Worm (Caenorhabditis elegans) whole organism, young adult: Measurements from ENCODE around the gene twk-11.

ENCODE experiments used
- B0019.2 ChIP-seq: fragments of 200-800 bp; sonication (Bioruptor generic); conservative IDR thresholded peaks from 2 replicates; pipeline ENCODE4 v1.3.6; 2022; ENCODE audit warnings: missing genetic modification reagents, missing genetic modification characterization, missing compliant biosample characterization
- F22D6.2 ChIP-seq: sonication (generic microtip); optimal IDR thresholded peaks from 2 replicates; lab custom pipeline; 2016; ENCODE audit warnings: mild to moderate bottlenecking, missing genetic modification characterization, missing compliant biosample characterization
- K11D2.4 ChIP-seq: fragments of 200-800 bp; sonication (Bioruptor generic); IDR thresholded peaks from 2 replicates; pipeline ENCODE4 v1.3.6; 2022; ENCODE audit warnings: missing genetic modification reagents, missing genetic modification characterization, missing compliant biosample characterization
- Y56A3A.18 ChIP-seq: fragments of 200-800 bp; sonication (Bioruptor generic); IDR thresholded peaks from 2 replicates; pipeline ENCODE4 v1.3.6; 2022; ENCODE audit warnings: missing genetic modification reagents, missing genetic modification characterization, missing compliant biosample characterization
- Y67H2A.10 ChIP-seq: fragments of 200-800 bp; sonication (Bioruptor generic); conservative IDR thresholded peaks from 2 replicates; pipeline ENCODE4 v1.3.6; 2022; ENCODE audit warnings: missing genetic modification reagents, missing genetic modification characterization, missing compliant biosample characterization
- ZK185.1 ChIP-seq: sonication (generic microtip); optimal IDR thresholded peaks from 2 replicates; lab custom pipeline; 2016; ENCODE audit warnings: mild to moderate bottlenecking, missing genetic modification characterization, missing compliant biosample characterization; ENCODE audit not compliant: poor library complexity, severe bottlenecking
- akir-1 ChIP-seq: fragments of 200-800 bp; sonication (Bioruptor generic); optimal IDR thresholded peaks from 2 replicates; lab custom pipeline; 2018; ENCODE audit warnings: mild to moderate bottlenecking, missing genetic modification characterization, moderate library complexity, missing compliant biosample characterization
- attf-3 ChIP-seq: fragments of 200-800 bp; sonication (Bioruptor generic); conservative IDR thresholded peaks from 2 replicates; pipeline ENCODE4 v1.3.6; 2022; ENCODE audit warnings: missing genetic modification reagents, missing genetic modification characterization, missing compliant biosample characterization
- cebp-2 ChIP-seq: fragments of 200-800 bp; sonication (Bioruptor generic); IDR thresholded peaks from 2 replicates; pipeline ENCODE4 v1.3.6; 2022; ENCODE audit warnings: missing genetic modification characterization, missing compliant biosample characterization
- ceh-27 ChIP-seq: fragments of 200-800 bp; sonication (Bioruptor generic); optimal IDR thresholded peaks from 2 replicates; lab custom pipeline; 2018; ENCODE audit warnings: mild to moderate bottlenecking, missing genetic modification characterization, moderate library complexity, missing compliant biosample characterization
- ceh-58 ChIP-seq: fragments of 200-800 bp; sonication (Bioruptor generic); IDR thresholded peaks from 2 replicates; pipeline ENCODE4 v1.3.6; 2022; ENCODE audit warnings: missing genetic modification characterization, missing compliant biosample characterization
- dpff-1 ChIP-seq: sonication (generic microtip); optimal IDR thresholded peaks from 2 replicates; lab custom pipeline; 2017; ENCODE audit warnings: mild to moderate bottlenecking, missing genetic modification characterization, missing compliant biosample characterization
- dpl-1 ChIP-seq: fragments of 150-350 bp; optimal IDR thresholded peaks from 2 replicates; lab custom pipeline; 2014; ENCODE audit warnings: missing biosample characterization, missing genetic modification reagents, missing genetic modification characterization
- egrh-3 ChIP-seq: fragments of 200-800 bp; sonication (Bioruptor generic); IDR thresholded peaks from 2 replicates; pipeline ENCODE4 v1.3.6; 2022; ENCODE audit warnings: missing genetic modification reagents, missing genetic modification characterization, missing compliant biosample characterization
- ets-4 ChIP-seq: fragments of 200-800 bp; sonication (Bioruptor generic); optimal IDR thresholded peaks from 2 replicates; lab custom pipeline; 2018; ENCODE audit warnings: mild to moderate bottlenecking, missing genetic modification characterization, missing compliant biosample characterization
- him-1 ChIP-seq: sonication (generic microtip); optimal IDR thresholded peaks from 2 replicates; lab custom pipeline; 2016; ENCODE audit warnings: missing genotype, missing genetic modification reagents, missing genetic modification characterization, missing compliant biosample characterization
- hrde-1 ChIP-seq: sonication (generic microtip); optimal IDR thresholded peaks from 2 replicates; lab custom pipeline; 2016; ENCODE audit warnings: missing genetic modification characterization, mild to moderate bottlenecking, missing compliant biosample characterization, moderate library complexity, missing genotype, missing genetic modification reagents, borderline replicate concordance
- lsy-27 ChIP-seq: sonication (generic microtip); optimal IDR thresholded peaks from 2 replicates; lab custom pipeline; 2017; ENCODE audit warnings: missing genetic modification characterization, mild to moderate bottlenecking, missing compliant biosample characterization, antibody characterized with exemption, missing genotype, borderline replicate concordance; ENCODE audit not compliant: insufficient read depth
- madf-10 ChIP-seq: sonication (generic microtip); optimal IDR thresholded peaks from 2 replicates; lab custom pipeline; 2016; ENCODE audit warnings: mild to moderate bottlenecking, missing genetic modification characterization, missing compliant biosample characterization
- madf-6 ChIP-seq: fragments of 200-800 bp; sonication (Bioruptor generic); IDR thresholded peaks from 2 replicates; pipeline ENCODE4 v1.3.6; 2022; ENCODE audit warnings: missing genetic modification reagents, missing genetic modification characterization, missing compliant biosample characterization
- madf-8 ChIP-seq: fragments of 200-800 bp; sonication (Bioruptor generic); conservative IDR thresholded peaks from 2 replicates; pipeline ENCODE4 v1.3.6; 2022; ENCODE audit warnings: missing genetic modification reagents, missing genetic modification characterization, missing compliant biosample characterization
- mel-28 ChIP-seq: sonication (generic microtip); optimal IDR thresholded peaks from 2 replicates; lab custom pipeline; 2016; ENCODE audit warnings: borderline replicate concordance, mild to moderate bottlenecking, missing genetic modification characterization, missing compliant biosample characterization
- nfyb-1 ChIP-seq: fragments of 200-800 bp; sonication (Bioruptor generic); IDR thresholded peaks from 2 replicates; pipeline ENCODE4 v1.3.6; 2022; ENCODE audit warnings: missing genetic modification reagents, missing genetic modification characterization, missing compliant biosample characterization
- nhr-90 ChIP-seq: sonication (generic microtip); optimal IDR thresholded peaks from 2 replicates; lab custom pipeline; 2016; ENCODE audit warnings: missing genotype, mild to moderate bottlenecking, missing genetic modification characterization, missing compliant biosample characterization
- rcor-1 ChIP-seq: fragments of 200-800 bp; sonication (Bioruptor generic); IDR thresholded peaks from 2 replicates; pipeline ENCODE4 v1.3.6; 2022; ENCODE audit warnings: missing genetic modification reagents, missing genetic modification characterization, missing compliant biosample characterization
- repo-1 ChIP-seq: sonication (generic microtip); optimal IDR thresholded peaks from 2 replicates; lab custom pipeline; 2017; ENCODE audit warnings: mild to moderate bottlenecking, missing genetic modification characterization, missing compliant biosample characterization
- rpc-1 ChIP-seq, 2 experiments: fragments of 150-350 bp in 1 of 2; sonication (generic microtip) in 1 of 2; optimal IDR thresholded peaks; 2 replicates each; lab custom pipeline; 2014 to 2018; ENCODE audit warnings: missing biosample characterization in 1 of 2, missing genetic modification characterization in 1 of 2, missing genetic modification reagents in 1 of 2, missing genotype in 1 of 2
- snpc-1.3 ChIP-seq: sonication (generic microtip); optimal IDR thresholded peaks from 2 replicates; lab custom pipeline; 2017; ENCODE audit warnings: missing genetic modification characterization, mild to moderate bottlenecking, missing compliant biosample characterization, antibody characterized with exemption, moderate library complexity, missing genotype, missing genetic modification reagents; ENCODE audit not compliant: insufficient read depth
- somi-1 ChIP-seq: fragments of 200-800 bp; sonication (Bioruptor generic); optimal IDR thresholded peaks from 2 replicates; lab custom pipeline; 2018; ENCODE audit warnings: mild to moderate bottlenecking, missing genetic modification characterization, missing compliant biosample characterization
- sptf-2 ChIP-seq: fragments of 200-800 bp; sonication (Bioruptor generic); optimal IDR thresholded peaks from 2 replicates; lab custom pipeline; 2018; ENCODE audit warnings: mild to moderate bottlenecking, missing genetic modification characterization, missing compliant biosample characterization
- zim-3 ChIP-seq: sonication (generic microtip); optimal IDR thresholded peaks from 2 replicates; lab custom pipeline; 2017; ENCODE audit warnings: mild to moderate bottlenecking, missing genetic modification characterization, moderate library complexity, missing compliant biosample characterization
- ztf-22 ChIP-seq: fragments of 200-800 bp; sonication (Bioruptor generic); optimal IDR thresholded peaks from 2 replicates; lab custom pipeline; 2018; ENCODE audit warnings: mild to moderate bottlenecking, missing genetic modification characterization, moderate library complexity, missing compliant biosample characterization
- ztf-26 ChIP-seq: sonication (generic microtip); optimal IDR thresholded peaks from 2 replicates; lab custom pipeline; 2017; ENCODE audit warnings: missing genetic modification characterization, missing compliant biosample characterization
- ztf-3 ChIP-seq: fragments of 200-800 bp; sonication (Bioruptor generic); optimal IDR thresholded peaks from 2 replicates; lab custom pipeline; 2018; ENCODE audit warnings: mild to moderate bottlenecking, missing genetic modification characterization, missing compliant biosample characterization
- ztf-6 ChIP-seq: fragments of 200-800 bp; sonication (Bioruptor generic); IDR thresholded peaks from 2 replicates; pipeline ENCODE4 v1.3.6; 2022; ENCODE audit warnings: missing genetic modification reagents, missing genetic modification characterization, missing compliant biosample characterization

Gene twk-11

DNA sequence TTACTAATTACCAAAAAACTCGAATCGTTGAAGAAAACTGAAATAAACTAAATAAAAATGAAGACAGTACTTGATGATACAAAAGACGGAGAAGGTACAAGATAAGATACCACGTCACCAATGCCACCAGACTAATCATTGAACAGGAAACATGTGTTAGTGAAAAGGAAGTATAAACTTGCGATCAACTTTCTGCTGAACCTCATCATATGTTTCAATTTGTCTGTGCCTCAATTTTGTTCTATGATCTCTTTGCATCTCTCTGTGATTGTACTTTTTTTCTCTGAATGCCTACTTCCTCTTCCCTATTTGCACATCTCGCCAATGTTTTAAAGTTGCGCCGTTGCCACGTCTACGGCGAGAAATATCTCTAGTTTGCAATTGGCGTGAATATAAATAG, 42.4 kb downstream of the twk-11 start (continued):
- TF ChIP-seq hrde-1 (tag; lab: Kevin White, UChicago) (no peak), mel-28 (tag; lab: Kevin White, UChicago) (no peak), rpc-1 (optimal IDR thresholded peaks at IDR 0.05; lab: Kevin White, UChicago) (no peak), rpc-1 (tag; optimal IDR thresholded peaks at IDR 0.05; lab: Kevin White, UChicago) (no peak), zim-3 (tag; lab: Kevin White, UChicago) (no peak), dpff-1 (tag; lab: Kevin White, UChicago) (no peak), ets-4 (GFP tag; lab: Kevin White, UChicago) (no peak), nfyb-1 (GFP tag; lab: Robert Waterston, UW) (0 out of 2 replicates have a peak, but pooled peaks have one; percentile 46), madf-6 (GFP tag; lab: Robert Waterston, UW) (no peak), akir-1 (GFP tag; lab: Kevin White, UChicago) (no peak), somi-1 (GFP tag; lab: Kevin White, UChicago) (peak; percentile 69)

DNA sequence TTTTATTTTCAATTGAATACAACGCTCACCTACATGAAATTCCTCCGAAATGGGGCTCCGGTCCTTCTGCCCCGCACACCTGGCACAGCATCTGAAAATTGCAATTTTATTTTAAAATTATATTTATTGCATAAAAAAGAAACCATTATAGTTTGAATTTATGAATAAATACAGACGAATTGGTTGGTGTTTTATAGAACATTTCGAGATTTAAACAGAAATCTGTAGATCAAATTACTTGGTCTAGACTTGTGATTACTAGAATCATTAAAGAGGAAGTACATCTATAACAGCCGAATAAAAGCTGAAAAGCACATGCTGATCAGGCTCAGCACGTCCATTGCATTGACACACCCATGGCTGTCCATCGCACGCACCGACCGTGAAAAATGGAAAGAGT, 44.6 kb downstream of the twk-11 start, which contains the start of gene nhr-162:
nhr-162 (minus strand) TSS at position 101 of the 400 bp plus-strand sequence.
- TF ChIP-seq Y56A3A.18 (GFP tag; lab: Robert Waterston, UW), result no peak
- TF ChIP-seq Y67H2A.10 (GFP tag; lab: Robert Waterston, UW), result no peak
- no peak for TF ChIP-seq cebp-2 (GFP tag; lab: Robert Waterston, UW)
- TF ChIP-seq ztf-3 (GFP tag; lab: Kevin White, UChicago), result no peak
- TF ChIP-seq repo-1 (tag; lab: Kevin White, UChicago), result no peak
- no peak for TF ChIP-seq egrh-3
- TF ChIP-seq attf-3, result no peak
- TF ChIP-seq rpc-1 (optimal IDR thresholded peaks at IDR 0.05; lab: Kevin White, UChicago), result no peak
- no peak for TF ChIP-seq rpc-1 (tag; optimal IDR thresholded peaks at IDR 0.05; lab: Kevin White, UChicago)
- TF ChIP-seq him-1, result no peak
- no peak for TF ChIP-seq madf-8 (GFP tag; lab: Robert Waterston, UW)
- TF ChIP-seq ceh-58, result no peak
- no peak for TF ChIP-seq K11D2.4 (GFP tag; lab: Robert Waterston, UW)
- no peak for TF ChIP-seq ZK185.1 (tag; lab: Kevin White, UChicago)
- TF ChIP-seq ztf-6, result no peak
- no peak for TF ChIP-seq nhr-90 (tag; lab: Kevin White, UChicago)
- no peak for TF ChIP-seq rcor-1 (GFP tag; lab: Robert Waterston, UW)
- TF ChIP-seq dpl-1 (GFP tag; lab: Kevin White, UChicago), result no peak
- no peak for TF ChIP-seq ztf-22
- TF ChIP-seq sptf-2 (GFP tag; lab: Kevin White, UChicago), result no peak
- no peak for TF ChIP-seq madf-10 (tag; lab: Kevin White, UChicago)

- TF ChIP-seq snpc-1.3 (no peak), B0019.2 (GFP tag; lab: Robert Waterston, UW) (no peak), lsy-27 (tag; lab: Kevin White, UChicago) (no peak), hrde-1 (tag; lab: Kevin White, UChicago) (no peak), F22D6.2 (tag; lab: Kevin White, UChicago) (no peak), ztf-26 (tag; lab: Kevin White, UChicago) (no peak), ceh-27 (GFP tag; lab: Kevin White, UChicago) (no peak)
Observed at ce11 chrV:6989626-6990138, 46.7 kb downstream of the twk-11 start, which contains the start of gene nhr-140. TSS of gene nhr-140 (minus strand) at chrV:6989676.
